Worm (Caenorhabditis elegans) whole organism, L4 larva: Measurements from ENCODE around the gene T06C10.3.

Experiments
- F10B5.3 ChIP-seq: sonication (generic microtip); optimal IDR thresholded peaks from 2 replicates; lab custom pipeline; 2016; ENCODE audit warnings: mild to moderate bottlenecking, missing genetic modification characterization, missing compliant biosample characterization
- F37D6.2 ChIP-seq: sonication (generic microtip); optimal IDR thresholded peaks from 2 replicates; lab custom pipeline; 2016; ENCODE audit warnings: mild to moderate bottlenecking, missing genetic modification characterization, missing compliant biosample characterization
- F44E2.7 ChIP-seq: fragments of 200-800 bp; sonication (Bioruptor generic); IDR thresholded peaks from 2 replicates; pipeline ENCODE4 v2.1.2; 2022; ENCODE audit warnings: missing genetic modification characterization, missing compliant biosample characterization
- F49E8.2 ChIP-seq: sonication (generic microtip); optimal IDR thresholded peaks from 2 replicates; lab custom pipeline; 2016; ENCODE audit warnings: missing compliant biosample characterization, mild to moderate bottlenecking, missing genetic modification characterization, borderline replicate concordance
- Y105C5A.15 ChIP-seq: fragments of 200-800 bp; sonication (Bioruptor generic); IDR thresholded peaks from 2 replicates; pipeline ENCODE4 v1.3.6; 2022; ENCODE audit warnings: missing genetic modification characterization, missing compliant biosample characterization
- Y5F2A.4 ChIP-seq: fragments of 200-800 bp; sonication (Bioruptor generic); optimal IDR thresholded peaks from 2 replicates; lab custom pipeline; 2018; ENCODE audit warnings: mild to moderate bottlenecking, missing genetic modification characterization, missing compliant biosample characterization
- Y75B8A.6 ChIP-seq: fragments of 200-800 bp; sonication (Bioruptor generic); IDR thresholded peaks from 2 replicates; pipeline ENCODE4 v1.3.6; 2022; ENCODE audit warnings: missing genetic modification reagents, missing genetic modification characterization, missing compliant biosample characterization
- aha-1 ChIP-seq: fragments of 150-350 bp; peaks from one replicate; lab custom pipeline; 2014; ENCODE audit warnings: missing biosample characterization, missing genetic modification characterization
- aly-2 ChIP-seq: sonication (generic microtip); optimal IDR thresholded peaks from 2 replicates; lab custom pipeline; 2018; ENCODE audit warnings: missing biosample characterization, missing genetic modification characterization
- ceh-44 ChIP-seq: fragments of 200-800 bp; sonication (Bioruptor generic); IDR thresholded peaks from 2 replicates; pipeline ENCODE4 v1.3.6; 2022; ENCODE audit warnings: missing genetic modification reagents, missing genetic modification characterization, missing compliant biosample characterization
- ceh-82 ChIP-seq: sonication (generic microtip); optimal IDR thresholded peaks from 2 replicates; lab custom pipeline; 2017; ENCODE audit warnings: missing biosample characterization, missing genetic modification characterization
- cey-2 ChIP-seq: sonication (generic microtip); optimal IDR thresholded peaks from 3 replicates; lab custom pipeline; 2017; ENCODE audit warnings: missing genetic modification characterization, mild to moderate bottlenecking, missing compliant biosample characterization, antibody characterized with exemption, borderline replicate concordance; ENCODE audit not compliant: insufficient read depth
- daf-12 ChIP-seq: fragments of 150-350 bp; optimal IDR thresholded peaks from 2 replicates; lab custom pipeline; 2014; ENCODE audit warnings: missing biosample characterization, missing genetic modification reagents, missing genetic modification characterization
- daf-16 ChIP-seq, 3 experiments: sonication (generic microtip); optimal IDR thresholded peaks; 2 replicates each; lab custom pipeline; 2016 to 2017; ENCODE audit warnings: missing genetic modification characterization in 3 of 3, missing genetic modification reagents in 3 of 3, mild to moderate bottlenecking in 2 of 3, missing compliant biosample characterization in 2 of 3, missing biosample characterization in 1 of 3, moderate library complexity in 1 of 3
- dmd-9 ChIP-seq: fragments of 200-800 bp; sonication (Bioruptor generic); IDR thresholded peaks from 2 replicates; pipeline ENCODE4 v1.3.6; 2022; ENCODE audit warnings: missing genetic modification reagents, missing genetic modification characterization, missing compliant biosample characterization
- egl-43 ChIP-seq: fragments of 200-800 bp; sonication (Bioruptor generic); IDR thresholded peaks from 2 replicates; pipeline ENCODE4 v1.3.6; 2022; ENCODE audit warnings: missing genetic modification reagents, missing genetic modification characterization, missing compliant biosample characterization
- fkh-10 ChIP-seq: fragments of 150-350 bp; optimal IDR thresholded peaks from 2 replicates; lab custom pipeline; 2014; ENCODE audit warnings: missing biosample characterization, missing genetic modification reagents, missing genetic modification characterization
- hif-1 ChIP-seq, 2 experiments: sonication (generic microtip); optimal IDR thresholded peaks; 2 replicates each; lab custom pipeline; 2016 to 2017; ENCODE audit warnings: missing compliant biosample characterization in 2 of 2, missing genetic modification characterization in 2 of 2, missing genetic modification reagents in 2 of 2, missing genotype in 2 of 2, mild to moderate bottlenecking in 1 of 2
- hlh-11 ChIP-seq: fragments of 200-800 bp; sonication (Bioruptor generic); optimal IDR thresholded peaks from 2 replicates; lab custom pipeline; 2018; ENCODE audit warnings: mild to moderate bottlenecking, missing genetic modification characterization, missing compliant biosample characterization
- hlh-30 ChIP-seq: sonication (generic microtip); optimal IDR thresholded peaks from 2 replicates; lab custom pipeline; 2017; ENCODE audit warnings: antibody characterized with exemption, mild to moderate bottlenecking, missing genetic modification characterization, missing compliant biosample characterization; ENCODE audit not compliant: insufficient read depth
- mdt-29 ChIP-seq: fragments of 200-800 bp; sonication (Bioruptor generic); IDR thresholded peaks from 2 replicates; pipeline ENCODE4 v1.3.6; 2022; ENCODE audit warnings: missing genetic modification reagents, missing genetic modification characterization, missing compliant biosample characterization
- mep-1 ChIP-seq: fragments of 150-350 bp; sonication (generic microtip); optimal IDR thresholded peaks from 3 replicates; lab custom pipeline; 2014; ENCODE audit warnings: missing biosample characterization, missing genetic modification characterization
- mes-2 ChIP-seq: sonication (generic microtip); optimal IDR thresholded peaks from 2 replicates; lab custom pipeline; 2016; ENCODE audit warnings: missing genotype, mild to moderate bottlenecking, missing genetic modification characterization, missing compliant biosample characterization; ENCODE audit not compliant: poor library complexity, severe bottlenecking
- nhr-111 ChIP-seq: fragments of 200-800 bp; sonication (Bioruptor generic); optimal IDR thresholded peaks from 2 replicates; lab custom pipeline; 2018; ENCODE audit warnings: mild to moderate bottlenecking, missing genetic modification characterization, missing compliant biosample characterization
- pqm-1 ChIP-seq: sonication (generic microtip); optimal IDR thresholded peaks from 2 replicates; lab custom pipeline; 2017; ENCODE audit warnings: missing biosample characterization, missing genetic modification characterization
- set-16 ChIP-seq: fragments of 200-800 bp; sonication (Bioruptor generic); IDR thresholded peaks from 2 replicates; pipeline ENCODE4 v1.3.6; 2022; ENCODE audit warnings: missing genetic modification reagents, missing genetic modification characterization, missing compliant biosample characterization
- skn-1 ChIP-seq: fragments of 150-350 bp; optimal IDR thresholded peaks from 2 replicates; lab custom pipeline; 2014; ENCODE audit warnings: missing biosample characterization, missing genetic modification characterization
- snpc-1.2 ChIP-seq: fragments of 200-800 bp; sonication (Bioruptor generic); IDR thresholded peaks from 2 replicates; pipeline ENCODE4 v1.3.6; 2022; ENCODE audit warnings: missing genetic modification reagents, missing genetic modification characterization, missing compliant biosample characterization
- snpc-4 ChIP-seq: fragments of 150-350 bp; optimal IDR thresholded peaks from 2 replicates; lab custom pipeline; 2014; ENCODE audit warnings: missing biosample characterization, missing genetic modification characterization
- tra-1 ChIP-seq: fragments of 200-800 bp; sonication (Bioruptor generic); IDR thresholded peaks from 2 replicates; pipeline ENCODE4 v1.3.6; 2022; ENCODE audit warnings: missing genetic modification reagents, missing genetic modification characterization, missing compliant biosample characterization
- unc-62 ChIP-seq, 3 experiments: fragments of 150-350 bp in 1 of 3; sonication (generic microtip); optimal IDR thresholded peaks in 2 of 3; peaks in 1 of 3; 1 replicate in 1 of 3; 2 replicates in 2 of 3; lab custom pipeline; 2014 to 2017; ENCODE audit warnings: missing biosample characterization in 3 of 3, missing genetic modification characterization in 3 of 3, missing genetic modification reagents in 3 of 3, missing genotype in 1 of 3
- vab-7 ChIP-seq: fragments of 200-800 bp; sonication (Bioruptor generic); IDR thresholded peaks from 2 replicates; pipeline ENCODE4 v1.3.6; 2022; ENCODE audit warnings: missing genetic modification reagents, missing genetic modification characterization, missing compliant biosample characterization
- zag-1 ChIP-seq: fragments of 150-350 bp; optimal IDR thresholded peaks from 2 replicates; lab custom pipeline; 2014; ENCODE audit warnings: missing biosample characterization, missing genetic modification characterization
- zfp-2 ChIP-seq: sonication (generic microtip); optimal IDR thresholded peaks from 2 replicates; lab custom pipeline; 2016; ENCODE audit warnings: mild to moderate bottlenecking, missing genetic modification characterization, missing compliant biosample characterization
- ztf-7 ChIP-seq: fragments of 150-350 bp; optimal IDR thresholded peaks from 2 replicates; lab custom pipeline; 2014; ENCODE audit warnings: missing biosample characterization, missing genetic modification characterization

T06C10.3 gene

DNA sequence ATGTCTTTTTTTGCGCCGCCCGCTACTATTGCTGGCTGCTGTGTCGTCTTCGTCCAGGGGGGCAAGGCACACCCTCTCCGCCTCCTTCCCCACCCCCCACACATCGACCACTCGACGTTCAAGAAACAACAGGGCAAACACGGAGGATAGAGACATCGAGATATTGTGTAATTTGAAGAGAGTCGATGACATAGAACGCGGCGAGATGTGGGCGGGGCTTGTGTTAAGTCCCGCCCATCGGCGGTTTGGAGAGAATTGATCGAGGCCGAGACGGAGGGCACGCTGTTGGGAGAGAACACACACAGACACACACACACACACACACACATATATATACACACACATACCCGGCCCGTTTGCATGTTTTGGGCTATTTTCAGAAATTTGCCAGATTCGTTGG lies 25.0 kb upstream of the T06C10.3 start (continued):
- TF ChIP-seq unc-62 (GFP tag; optimal IDR thresholded peaks at IDR 0.05 in 1 of 2; lab: Kevin White, UChicago) (peak in 1 of 2 experiments; percentile 72), unc-62 (tag; optimal IDR thresholded peaks at IDR 0.05; lab: Kevin White, UChicago) (no peak), zfp-2 (tag; lab: Kevin White, UChicago) (no peak), zag-1 (peak; percentile 52), set-16 (GFP tag; lab: Robert Waterston, UW) (peak; percentile 82), egl-43 (GFP tag; lab: Robert Waterston, UW) (no peak), F10B5.3 (peak; percentile 46)

DNA sequence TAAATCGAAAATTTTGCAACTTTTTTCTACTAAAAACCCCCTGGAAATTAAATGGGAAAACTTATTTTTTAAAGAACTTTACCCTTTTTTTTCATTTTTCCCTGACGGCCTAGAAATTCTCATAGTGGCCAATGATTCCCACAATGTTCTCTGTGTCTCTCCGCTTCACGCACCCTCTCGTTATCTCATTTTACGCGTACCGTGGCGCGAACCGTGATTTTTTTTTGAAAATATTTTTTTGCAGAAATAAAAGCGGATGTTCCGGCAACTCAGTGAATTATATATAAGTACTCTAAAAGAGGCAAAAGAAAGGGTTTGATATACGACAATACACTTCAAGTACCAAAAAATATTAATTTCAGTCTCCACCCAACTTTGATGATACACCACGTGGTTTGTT lies 24.2 kb upstream of the T06C10.3 start, which contains the start of gene C06A6.2:
C06A6.2 (plus strand) TSS at position 237 of the 400 bp plus-strand sequence.
- TF ChIP-seq cey-2 (tag; lab: Kevin White, UChicago) (no peak), mes-2 (tag; lab: Kevin White, UChicago) (peak; percentile 29), hlh-11 (tag; lab: Kevin White, UChicago) (no peak), hlh-30 (tag; lab: Kevin White, UChicago) (peak; percentile 3), daf-12 (no peak), mep-1 (tag; lab: Kevin White, UChicago) (no peak)

DNA sequence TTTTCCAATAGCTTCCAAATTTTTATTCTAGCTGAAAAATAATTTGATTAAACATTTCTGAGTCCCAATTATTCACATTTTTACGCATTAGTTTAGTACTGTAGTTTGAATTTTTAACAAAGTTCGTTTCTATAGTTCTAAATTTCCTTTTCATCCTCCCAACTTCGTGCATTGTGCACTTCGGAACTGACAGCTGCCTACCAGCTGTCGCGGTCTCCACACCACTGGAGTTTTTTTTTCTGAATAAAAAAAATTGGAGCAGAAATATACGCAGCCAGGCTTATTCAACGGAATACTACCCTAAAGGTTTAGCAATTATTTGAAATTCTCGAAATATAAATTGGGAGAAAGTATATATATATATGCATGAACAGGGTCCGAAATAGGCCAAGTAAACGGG lies 21.3 kb upstream of the T06C10.3 start:
- peak in 1 of 2 experiments; percentile 29 for TF ChIP-seq unc-62 (GFP tag; optimal IDR thresholded peaks at IDR 0.05 in 1 of 2; lab: Kevin White, UChicago)
- no peak for TF ChIP-seq unc-62 (tag; optimal IDR thresholded peaks at IDR 0.05; lab: Kevin White, UChicago)
- no peak for TF ChIP-seq F49E8.2

ce11 chrIV:7850329-7850728 lies 20.2 kb upstream of the T06C10.3 start:
- TF ChIP-seq aha-1 (tag; lab: Kevin White, UChicago), result peak; percentile 89
- no peak for TF ChIP-seq ceh-82

ce11 chrIV:7851291-7851690 lies 19.3 kb upstream of the T06C10.3 start:
- no peak for TF ChIP-seq tra-1
- peak; percentile 64 for TF ChIP-seq aha-1 (tag; lab: Kevin White, UChicago)
- no peak for TF ChIP-seq mdt-29 (GFP tag; lab: Robert Waterston, UW)
- no peak for TF ChIP-seq hif-1 (tag; optimal IDR thresholded peaks at IDR 0.05; lab: Kevin White, UChicago)
- TF ChIP-seq daf-12, result no peak
- TF ChIP-seq unc-62 (GFP tag; optimal IDR thresholded peaks at IDR 0.05 in 1 of 2; lab: Kevin White, UChicago), result peak in 1 of 2 experiments; percentile 87
- TF ChIP-seq unc-62 (tag; optimal IDR thresholded peaks at IDR 0.05; lab: Kevin White, UChicago), result no peak
- no peak for TF ChIP-seq skn-1
- TF ChIP-seq Y75B8A.6 (GFP tag; lab: Robert Waterston, UW), result no peak
- no peak for TF ChIP-seq Y5F2A.4

DNA sequence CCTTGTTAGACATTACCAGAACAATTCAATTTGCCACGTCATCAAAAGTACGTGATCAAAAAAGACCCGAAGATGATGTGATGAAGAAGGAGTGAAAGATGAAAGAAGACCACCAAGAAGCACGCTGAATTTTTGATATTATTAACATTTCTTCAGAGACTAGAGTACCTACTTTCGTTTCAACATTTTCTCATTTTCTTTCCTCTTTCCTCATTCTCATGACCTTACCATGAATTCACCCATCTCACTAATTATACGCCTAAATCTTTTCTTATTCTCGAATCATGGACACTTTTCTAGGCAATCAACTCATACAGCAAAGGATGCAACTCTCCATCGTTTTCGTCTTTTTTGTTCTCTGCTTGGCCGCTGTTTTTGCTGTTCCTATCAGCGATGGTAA lies 1.9 kb upstream of the T06C10.3 start, which contains the start of gene flp-10:
flp-10 (plus strand) TSS at position 301 of the 400 bp plus-strand sequence.
- TF ChIP-seq F44E2.7 (GFP tag; lab: Robert Waterston, UW), result no peak
- peak; percentile 55 for TF ChIP-seq aha-1 (tag; lab: Kevin White, UChicago)
- no peak for TF ChIP-seq set-16 (GFP tag; lab: Robert Waterston, UW)

DNA sequence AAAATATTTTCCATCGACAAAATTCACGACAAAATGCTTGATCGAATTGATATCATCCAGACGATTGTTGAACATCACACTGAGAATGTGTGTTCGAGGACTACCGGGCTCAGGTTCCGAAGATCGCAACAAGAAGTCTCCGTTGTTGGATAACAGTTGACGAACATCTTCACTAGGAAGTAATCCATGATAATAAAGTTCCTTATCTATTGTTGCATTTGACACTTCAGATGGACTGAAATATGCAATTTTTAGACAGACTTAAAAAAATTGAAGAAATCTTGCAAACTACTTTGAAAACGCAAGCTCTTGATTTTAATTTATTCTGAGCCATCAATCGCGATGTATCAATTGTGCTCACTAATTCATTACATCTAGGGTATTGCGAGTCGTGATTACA lies 6.7 kb downstream of the T06C10.3 start:
- TF ChIP-seq vab-7 (no peak), aha-1 (tag; lab: Kevin White, UChicago) (peak; percentile 96), unc-62 (GFP tag; optimal IDR thresholded peaks at IDR 0.05 in 1 of 2; lab: Kevin White, UChicago) (peak in 1 of 2 experiments; percentile 52), unc-62 (tag; optimal IDR thresholded peaks at IDR 0.05; lab: Kevin White, UChicago) (no peak)

DNA sequence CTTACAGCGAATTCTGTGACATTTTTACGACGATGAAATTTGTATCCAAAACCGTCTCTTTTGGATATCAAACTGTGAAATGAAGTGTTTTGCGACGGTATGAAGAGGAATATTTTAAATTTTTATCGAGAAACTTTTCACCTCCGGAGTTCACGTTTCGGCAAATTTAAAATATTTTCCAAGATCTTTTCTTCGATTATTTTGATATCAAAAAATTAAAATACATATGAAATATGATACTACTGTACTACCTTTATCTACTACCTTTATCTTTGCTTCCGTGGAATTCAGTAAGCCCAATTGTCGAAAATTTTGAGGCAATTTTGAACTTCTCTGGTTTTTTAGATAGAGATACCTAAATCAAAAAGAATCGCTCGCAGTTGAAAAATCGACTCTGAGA lies 7.2 kb downstream of the T06C10.3 start, which contains the start of gene kin-26:
kin-26 (minus strand) TSS at position 101 of the 400 bp plus-strand sequence.
- no peak for TF ChIP-seq fkh-10 (GFP tag; lab: Kevin White, UChicago)
- TF ChIP-seq skn-1, result no peak
- no peak for TF ChIP-seq dmd-9
- TF ChIP-seq ceh-44, result no peak
- no peak for TF ChIP-seq snpc-1.2 (GFP tag; lab: Robert Waterston, UW)
- TF ChIP-seq aly-2 (tag; lab: Kevin White, UChicago), result no peak
- TF ChIP-seq daf-16 (GFP tag; optimal IDR thresholded peaks at IDR 0.05; lab: Kevin White, UChicago), result no peak
- no peak for TF ChIP-seq daf-16 (tag; optimal IDR thresholded peaks at IDR 0.05; lab: Kevin White, UChicago)
- no peak for TF ChIP-seq F37D6.2 (tag; lab: Kevin White, UChicago)
- no peak for TF ChIP-seq snpc-4 (tag; lab: Kevin White, UChicago)
- no peak for TF ChIP-seq ztf-7 (tag; lab: Kevin White, UChicago)
- TF ChIP-seq pqm-1 (tag; lab: Kevin White, UChicago), result no peak
- TF ChIP-seq Y105C5A.15 (GFP tag; lab: Robert Waterston, UW), result no peak
- no peak for TF ChIP-seq zag-1
- no peak for TF ChIP-seq nhr-111 (GFP tag; lab: Kevin White, UChicago)
- no peak for TF ChIP-seq Y5F2A.4
- TF ChIP-seq F44E2.7 (GFP tag; lab: Robert Waterston, UW), result no peak
